Fruit fly (Drosophila melanogaster) whole organism, pupa: ENCODE measurements around the gene mRpL40.

Source experiments
- CG15710 ChIP-seq: fragments of 200-800 bp; sonication (Bioruptor generic); optimal IDR thresholded peaks from 2 replicates; lab custom pipeline; 2018; ENCODE audit warnings: missing biosample characterization, mild to moderate bottlenecking, missing genetic modification characterization, moderate library complexity
- CG4496 ChIP-seq: fragments of 200-800 bp; sonication (Bioruptor generic); IDR thresholded peaks from 3 replicates; pipeline ENCODE4 v1.3.6; 2022; ENCODE audit warnings: missing biosample characterization, missing genetic modification characterization
- gl ChIP-seq: fragments of 200-800 bp; sonication (Bioruptor generic); optimal IDR thresholded peaks from 2 replicates; lab custom pipeline; 2018; ENCODE audit warnings: missing biosample characterization, mild to moderate bottlenecking, missing genetic modification characterization

DNA sequence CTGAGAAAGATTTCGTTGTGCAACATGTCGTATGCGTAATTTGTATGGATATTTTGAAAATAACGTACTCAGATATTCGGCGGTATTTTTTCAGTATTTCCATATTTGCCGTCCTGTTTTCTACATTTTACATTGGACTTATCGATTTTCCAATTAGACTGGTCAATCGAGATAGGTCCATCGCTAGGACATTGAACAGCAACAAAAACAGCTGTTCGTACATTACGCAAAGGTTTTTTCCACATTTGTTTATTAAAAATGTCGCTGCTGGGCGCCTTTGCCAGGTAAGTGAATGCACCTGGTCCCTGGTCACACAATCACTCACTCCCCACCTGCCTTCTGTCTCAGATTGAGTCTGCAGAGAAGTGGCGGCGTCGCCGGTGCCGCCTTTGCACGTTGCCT is at the start of gene mRpL40:
- no peak for TF ChIP-seq CG4496 (GFP tag; lab: Robert Waterston, UW)
- TF ChIP-seq gl (tag; lab: Kevin White, UChicago) = no peak
- TF ChIP-seq CG15710 (tag; lab: Kevin White, UChicago) = no peak
